Worm (Caenorhabditis elegans) whole organism, young adult: ENCODE results near the gene let-756.
A peak's percentile ranks its signal among the peaks of the same experiment; 100 is the strongest.

ENCODE experiments used
- B0019.2 ChIP-seq: fragments of 200-800 bp; sonication (Bioruptor generic); conservative IDR thresholded peaks from 2 replicates; pipeline ENCODE4 v1.3.6; 2022; ENCODE audit warnings: missing genetic modification reagents, missing genetic modification characterization, missing compliant biosample characterization
- C06A6.2 ChIP-seq: fragments of 200-800 bp; sonication (Bioruptor generic); conservative IDR thresholded peaks from 2 replicates; pipeline ENCODE4 v1.3.6; 2022; ENCODE audit warnings: missing genetic modification characterization, missing compliant biosample characterization
- C17E4.6 ChIP-seq: fragments of 200-800 bp; sonication (Bioruptor generic); IDR thresholded peaks from 2 replicates; pipeline ENCODE4 v1.3.6; 2022; ENCODE audit warnings: missing genetic modification reagents, missing genetic modification characterization, missing compliant biosample characterization
- D2030.7 ChIP-seq: fragments of 200-800 bp; sonication (Bioruptor generic); IDR thresholded peaks from 2 replicates; pipeline ENCODE4 v1.3.6; 2022; ENCODE audit warnings: missing genetic modification reagents, missing genetic modification characterization, missing compliant biosample characterization
- F22D6.2 ChIP-seq: sonication (generic microtip); optimal IDR thresholded peaks from 2 replicates; lab custom pipeline; 2016; ENCODE audit warnings: mild to moderate bottlenecking, missing genetic modification characterization, missing compliant biosample characterization
- F33H1.4 ChIP-seq: fragments of 200-800 bp; sonication (Bioruptor generic); IDR thresholded peaks from 2 replicates; pipeline ENCODE4 v1.3.6; 2022; ENCODE audit warnings: missing genetic modification reagents, missing genetic modification characterization, missing compliant biosample characterization
- F37B4.10 ChIP-seq: fragments of 200-800 bp; sonication (Bioruptor generic); IDR thresholded peaks from 2 replicates; pipeline ENCODE4 v1.3.6; 2022; ENCODE audit warnings: missing genetic modification characterization, missing compliant biosample characterization
- F39B2.1 ChIP-seq: fragments of 200-800 bp; sonication (Bioruptor generic); IDR thresholded peaks from 2 replicates; pipeline ENCODE4 v1.3.6; 2022; ENCODE audit warnings: missing genetic modification reagents, missing genetic modification characterization, missing compliant biosample characterization
- F52B5.7 ChIP-seq: sonication (generic microtip); optimal IDR thresholded peaks from 2 replicates; lab custom pipeline; 2016; ENCODE audit warnings: mild to moderate bottlenecking, missing genetic modification characterization, missing compliant biosample characterization
- F55B11.4 ChIP-seq: sonication (generic microtip); optimal IDR thresholded peaks from 2 replicates; lab custom pipeline; 2016; ENCODE audit warnings: missing compliant biosample characterization, missing genetic modification characterization, borderline replicate concordance; ENCODE audit not compliant: insufficient read depth
- K12H6.12 ChIP-seq: fragments of 200-800 bp; sonication (Bioruptor generic); optimal IDR thresholded peaks from 2 replicates; lab custom pipeline; 2018; ENCODE audit warnings: mild to moderate bottlenecking, missing genetic modification characterization, missing compliant biosample characterization
- Y53G8AR.9 ChIP-seq: fragments of 200-800 bp; sonication (Bioruptor generic); conservative IDR thresholded peaks from 2 replicates; pipeline ENCODE4 v1.3.6; 2022; ENCODE audit warnings: missing genetic modification reagents, missing genetic modification characterization, missing compliant biosample characterization
- Y79H2A.3 ChIP-seq: fragments of 200-800 bp; sonication (Bioruptor generic); conservative IDR thresholded peaks from 2 replicates; pipeline ENCODE4 v1.3.6; 2022; ENCODE audit warnings: missing genetic modification reagents, missing genetic modification characterization, missing compliant biosample characterization
- ama-1 ChIP-seq, 3 experiments: fragments of 150-350 bp in 1 of 3; sonication (generic microtip) in 2 of 3; optimal IDR thresholded peaks; 2 replicates each; lab custom pipeline; 2014 to 2018; ENCODE audit warnings: missing biosample characterization in 2 of 3, missing genetic modification characterization in 2 of 3, missing genetic modification reagents in 2 of 3
- athp-1 ChIP-seq: sonication (generic microtip); optimal IDR thresholded peaks from 2 replicates; lab custom pipeline; 2017; ENCODE audit warnings: mild to moderate bottlenecking, missing genetic modification characterization, missing compliant biosample characterization
- attf-3 ChIP-seq: fragments of 200-800 bp; sonication (Bioruptor generic); conservative IDR thresholded peaks from 2 replicates; pipeline ENCODE4 v1.3.6; 2022; ENCODE audit warnings: missing genetic modification reagents, missing genetic modification characterization, missing compliant biosample characterization
- attf-5 ChIP-seq: fragments of 200-800 bp; sonication (Bioruptor generic); optimal IDR thresholded peaks from 2 replicates; lab custom pipeline; 2018; ENCODE audit warnings: mild to moderate bottlenecking, missing genetic modification characterization, missing compliant biosample characterization
- attf-6 ChIP-seq: fragments of 200-800 bp; sonication (Bioruptor generic); IDR thresholded peaks from 2 replicates; pipeline ENCODE4 v1.3.6; 2022; ENCODE audit warnings: missing genetic modification reagents, missing genetic modification characterization, missing compliant biosample characterization
- bed-2 ChIP-seq: fragments of 200-800 bp; sonication (Bioruptor generic); IDR thresholded peaks from 2 replicates; pipeline ENCODE4 v1.3.6; 2022; ENCODE audit warnings: missing genetic modification reagents, missing genetic modification characterization, missing compliant biosample characterization
- cebp-2 ChIP-seq: fragments of 200-800 bp; sonication (Bioruptor generic); IDR thresholded peaks from 2 replicates; pipeline ENCODE4 v1.3.6; 2022; ENCODE audit warnings: missing genetic modification characterization, missing compliant biosample characterization
- ceh-27 ChIP-seq: fragments of 200-800 bp; sonication (Bioruptor generic); optimal IDR thresholded peaks from 2 replicates; lab custom pipeline; 2018; ENCODE audit warnings: mild to moderate bottlenecking, missing genetic modification characterization, moderate library complexity, missing compliant biosample characterization
- ceh-40 ChIP-seq: fragments of 200-800 bp; sonication (Bioruptor generic); IDR thresholded peaks from 2 replicates; pipeline ENCODE4 v1.3.6; 2022; ENCODE audit warnings: missing genetic modification characterization, missing compliant biosample characterization
- ceh-79 ChIP-seq: sonication (generic microtip); optimal IDR thresholded peaks from 2 replicates; lab custom pipeline; 2017; ENCODE audit warnings: mild to moderate bottlenecking, missing genetic modification characterization, missing compliant biosample characterization
- ceh-91 ChIP-seq: fragments of 200-800 bp; sonication (Bioruptor generic); IDR thresholded peaks from 2 replicates; pipeline ENCODE4 v1.3.6; 2022; ENCODE audit warnings: missing genetic modification reagents, missing genetic modification characterization, missing compliant biosample characterization
- chd-7 ChIP-seq: sonication (generic microtip); optimal IDR thresholded peaks from 2 replicates; lab custom pipeline; 2016; ENCODE audit warnings: mild to moderate bottlenecking, missing genetic modification characterization, moderate library complexity, missing compliant biosample characterization
- dpl-1 ChIP-seq: fragments of 150-350 bp; optimal IDR thresholded peaks from 2 replicates; lab custom pipeline; 2014; ENCODE audit warnings: missing biosample characterization, missing genetic modification reagents, missing genetic modification characterization
- fkh-3 ChIP-seq: sonication (generic microtip); optimal IDR thresholded peaks from 2 replicates; lab custom pipeline; 2016; ENCODE audit warnings: mild to moderate bottlenecking, missing genetic modification characterization, missing compliant biosample characterization
- hmg-1.2 ChIP-seq: fragments of 200-800 bp; sonication (Bioruptor generic); IDR thresholded peaks from 2 replicates; pipeline ENCODE4 v1.3.6; 2022; ENCODE audit warnings: missing genetic modification reagents, missing genetic modification characterization, missing compliant biosample characterization
- hrde-1 ChIP-seq: sonication (generic microtip); optimal IDR thresholded peaks from 2 replicates; lab custom pipeline; 2016; ENCODE audit warnings: missing genetic modification characterization, mild to moderate bottlenecking, missing compliant biosample characterization, moderate library complexity, missing genotype, missing genetic modification reagents, borderline replicate concordance
- hsf-1 ChIP-seq: fragments of 200-800 bp; sonication (Bioruptor generic); IDR thresholded peaks from 2 replicates; pipeline ENCODE4 v1.3.6; 2022; ENCODE audit warnings: missing genetic modification reagents, missing genetic modification characterization, missing compliant biosample characterization
- lag-1 ChIP-seq: fragments of 200-800 bp; sonication (Bioruptor generic); IDR thresholded peaks from 2 replicates; pipeline ENCODE4 v1.3.6; 2022; ENCODE audit warnings: missing genetic modification reagents, missing genetic modification characterization, missing compliant biosample characterization
- let-526 ChIP-seq: fragments of 200-800 bp; sonication (Bioruptor generic); IDR thresholded peaks from 2 replicates; pipeline ENCODE4 v1.3.6; 2022; ENCODE audit warnings: missing genetic modification reagents, missing genetic modification characterization, missing compliant biosample characterization
- lin-26 ChIP-seq: fragments of 200-800 bp; sonication (Bioruptor generic); IDR thresholded peaks from 2 replicates; pipeline ENCODE4 v1.3.6; 2022; ENCODE audit warnings: missing genetic modification reagents, missing genetic modification characterization, missing compliant biosample characterization
- lin-35 ChIP-seq, 3 experiments: fragments of 150-350 bp in 2 of 3; sonication (generic microtip) in 1 of 3; optimal IDR thresholded peaks; 2 replicates each; lab custom pipeline; 2014 to 2018; ENCODE audit warnings: missing biosample characterization in 3 of 3, missing genetic modification characterization in 3 of 3, missing genetic modification reagents in 3 of 3
- madf-10 ChIP-seq: sonication (generic microtip); optimal IDR thresholded peaks from 2 replicates; lab custom pipeline; 2016; ENCODE audit warnings: mild to moderate bottlenecking, missing genetic modification characterization, missing compliant biosample characterization
- madf-8 ChIP-seq: fragments of 200-800 bp; sonication (Bioruptor generic); conservative IDR thresholded peaks from 2 replicates; pipeline ENCODE4 v1.3.6; 2022; ENCODE audit warnings: missing genetic modification reagents, missing genetic modification characterization, missing compliant biosample characterization
- pbrm-1 ChIP-seq: fragments of 200-800 bp; sonication (Bioruptor generic); IDR thresholded peaks from 2 replicates; pipeline ENCODE4 v1.3.6; 2022; ENCODE audit warnings: missing genetic modification reagents, missing genetic modification characterization, missing compliant biosample characterization
- rcor-1 ChIP-seq: fragments of 200-800 bp; sonication (Bioruptor generic); IDR thresholded peaks from 2 replicates; pipeline ENCODE4 v1.3.6; 2022; ENCODE audit warnings: missing genetic modification reagents, missing genetic modification characterization, missing compliant biosample characterization
- rec-8 ChIP-seq, 2 experiments: sonication (generic microtip); optimal IDR thresholded peaks; 2 replicates each; lab custom pipeline; 2016; ENCODE audit warnings: mild to moderate bottlenecking in 2 of 2, missing genetic modification characterization in 2 of 2, missing genetic modification reagents in 2 of 2, missing genotype in 2 of 2, missing biosample characterization in 1 of 2, missing compliant biosample characterization in 1 of 2, moderate library complexity in 1 of 2
- sdz-38 ChIP-seq: sonication (generic microtip); optimal IDR thresholded peaks from 2 replicates; lab custom pipeline; 2016; ENCODE audit warnings: missing genotype, missing genetic modification characterization, missing compliant biosample characterization
- sea-2 ChIP-seq: fragments of 200-800 bp; sonication (Bioruptor generic); IDR thresholded peaks from 2 replicates; pipeline ENCODE4 v1.3.6; 2022; ENCODE audit warnings: missing genetic modification characterization, missing compliant biosample characterization
- snpc-1.1 ChIP-seq: sonication (generic microtip); optimal IDR thresholded peaks from 2 replicates; lab custom pipeline; 2017; ENCODE audit warnings: missing genetic modification characterization, mild to moderate bottlenecking, missing compliant biosample characterization, antibody characterized with exemption, moderate library complexity, missing genotype, missing genetic modification reagents; ENCODE audit not compliant: insufficient read depth
- somi-1 ChIP-seq: fragments of 200-800 bp; sonication (Bioruptor generic); optimal IDR thresholded peaks from 2 replicates; lab custom pipeline; 2018; ENCODE audit warnings: mild to moderate bottlenecking, missing genetic modification characterization, missing compliant biosample characterization
- tbp1 ChIP-seq: fragments of 200-800 bp; sonication (Bioruptor generic); optimal IDR thresholded peaks from 2 replicates; lab custom pipeline; 2018; ENCODE audit warnings: mild to moderate bottlenecking, missing genetic modification characterization, missing compliant biosample characterization
- unc-130 ChIP-seq: sonication (generic microtip); optimal IDR thresholded peaks from 2 replicates; lab custom pipeline; 2016; ENCODE audit warnings: missing genetic modification reagents, missing genetic modification characterization, missing compliant biosample characterization
- zfh-2 ChIP-seq: fragments of 200-800 bp; sonication (Bioruptor generic); conservative IDR thresholded peaks from 2 replicates; pipeline ENCODE4 v1.3.6; 2022; ENCODE audit warnings: missing genetic modification reagents, missing genetic modification characterization, missing compliant biosample characterization
- ztf-26 ChIP-seq: sonication (generic microtip); optimal IDR thresholded peaks from 2 replicates; lab custom pipeline; 2017; ENCODE audit warnings: missing genetic modification characterization, missing compliant biosample characterization

The let-756 gene

DNA sequence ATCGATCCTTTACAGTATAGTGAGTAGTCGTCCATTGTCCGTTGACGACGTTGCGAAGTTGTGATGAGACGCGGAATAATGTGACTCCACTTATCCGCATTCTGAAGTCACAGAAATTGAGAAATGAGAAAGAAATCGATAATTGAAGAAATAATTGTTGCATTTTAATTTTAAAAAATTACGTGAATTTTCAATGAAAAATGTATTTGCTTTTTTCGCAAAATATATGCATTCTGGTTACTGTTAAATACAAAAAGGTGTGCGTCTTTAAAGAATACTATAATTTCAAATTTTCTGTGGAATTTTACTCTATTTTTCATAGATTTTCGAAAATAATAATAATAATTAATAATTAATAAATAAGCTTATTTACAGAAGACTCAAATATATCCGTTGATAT, 39.9 kb downstream of the let-756 start, which contains the start of gene let-721:
Gene let-721 (minus strand): TSS at position 101 of the 400 bp plus-strand sequence.
- TF ChIP-seq chd-7 (tag; lab: Kevin White, UChicago): no peak
- no peak for TF ChIP-seq let-526 (GFP tag; lab: Robert Waterston, UW)
- TF ChIP-seq C17E4.6 (GFP tag; lab: Robert Waterston, UW): no peak
- no peak for TF ChIP-seq bed-2 (GFP tag; lab: Robert Waterston, UW)
- TF ChIP-seq athp-1 (tag; lab: Kevin White, UChicago): no peak
- TF ChIP-seq ceh-79: no peak
- no peak for TF ChIP-seq attf-6
- TF ChIP-seq cebp-2: no peak
- TF ChIP-seq sea-2: no peak
- no peak for TF ChIP-seq F33H1.4
- TF ChIP-seq lin-26 (GFP tag; lab: Robert Waterston, UW): no peak
- no peak for TF ChIP-seq fkh-3
- TF ChIP-seq madf-8 (GFP tag; lab: Robert Waterston, UW): no peak
- TF ChIP-seq B0019.2: no peak
- no peak for TF ChIP-seq pbrm-1 (GFP tag; lab: Robert Waterston, UW)
- no peak for TF ChIP-seq ceh-91 (GFP tag; lab: Robert Waterston, UW)
- TF ChIP-seq D2030.7 (GFP tag; lab: Robert Waterston, UW): no peak
- TF ChIP-seq hmg-1.2 (GFP tag; lab: Robert Waterston, UW): no peak
- TF ChIP-seq Y53G8AR.9 (GFP tag; lab: Robert Waterston, UW): no peak
- no peak for TF ChIP-seq madf-10
- TF ChIP-seq, all 124 proteins: peak for 0

DNA sequence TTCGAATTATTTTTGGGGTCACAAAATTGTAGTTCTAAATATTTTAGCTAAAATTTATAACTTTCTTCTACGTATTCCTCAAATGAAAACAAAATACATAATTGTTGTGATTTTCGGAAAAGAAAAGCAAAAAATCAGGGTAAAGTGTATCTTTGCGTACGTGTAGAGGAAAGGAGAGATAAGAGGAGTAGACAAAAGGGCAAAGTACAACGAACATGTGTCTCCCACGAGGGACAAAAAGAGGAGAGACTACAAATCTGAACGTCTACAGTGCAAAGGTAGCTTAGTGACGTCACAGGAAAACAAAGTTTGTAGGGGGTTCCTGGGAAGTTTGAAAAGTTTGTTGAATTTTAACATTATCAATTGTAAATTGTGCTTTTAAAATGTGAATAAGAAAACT, 40.6 kb downstream of the let-756 start:
- TF ChIP-seq lin-26 (GFP tag; lab: Robert Waterston, UW) (no peak), F39B2.1 (GFP tag; lab: Robert Waterston, UW) (no peak), zfh-2 (GFP tag; lab: Robert Waterston, UW) (no peak), ceh-27 (no peak), ama-1 (optimal IDR thresholded peaks at IDR 0.05; lab: Kevin White, UChicago) (no peak), ama-1 (GFP tag; optimal IDR thresholded peaks at IDR 0.05; lab: Kevin White, UChicago) (no peak), tbp1 (no peak), B0019.2 (no peak), lin-35 (GFP tag; optimal IDR thresholded peaks at IDR 0.05; lab: Kevin White, UChicago) (no peak), C06A6.2 (peak; percentile 57; the same call in 1 of the 2 replicates), sdz-38 (tag; lab: Kevin White, UChicago) (no peak), dpl-1 (GFP tag; lab: Kevin White, UChicago) (no peak), hsf-1 (no peak), fkh-3 (no peak), rec-8 (tag; optimal IDR thresholded peaks at IDR 0.05; lab: Kevin White, UChicago) (no peak), snpc-1.1 (tag; lab: Kevin White, UChicago) (no peak), attf-5 (no peak), ztf-26 (tag; lab: Kevin White, UChicago) (no peak), Y79H2A.3 (GFP tag; lab: Robert Waterston, UW) (peak; percentile 9; the same call in 1 of the 2 replicates), C17E4.6 (GFP tag; lab: Robert Waterston, UW) (no peak), lag-1 (GFP tag; lab: Robert Waterston, UW) (no peak), K12H6.12 (peak; percentile 7), F37B4.10 (GFP tag; lab: Robert Waterston, UW) (no peak), attf-6 (no peak), let-526 (GFP tag; lab: Robert Waterston, UW) (0 out of 2 replicates have a peak, but pooled peaks have one; percentile 44), F52B5.7 (no peak), rcor-1 (GFP tag; lab: Robert Waterston, UW) (no peak), unc-130 (no peak), F55B11.4 (tag; lab: Kevin White, UChicago) (no peak), somi-1 (GFP tag; lab: Kevin White, UChicago) (peak; percentile 7), F22D6.2 (tag; lab: Kevin White, UChicago) (peak; percentile 28), ceh-40 (GFP tag; lab: Robert Waterston, UW) (no peak), attf-3 (GFP tag; lab: Robert Waterston, UW) (no peak), Y53G8AR.9 (GFP tag; lab: Robert Waterston, UW) (0 out of 2 replicates have a peak, but pooled peaks have one; percentile 35), hrde-1 (no peak), hmg-1.2 (GFP tag; lab: Robert Waterston, UW) (0 out of 2 replicates have a peak, but pooled peaks have one; percentile 17)
